Worm (Caenorhabditis elegans) whole organism, young adult: ENCODE results near the gene pgl-2.

Experiments
- B0035.1 ChIP-seq: sonication (generic microtip); optimal IDR thresholded peaks from 2 replicates; lab custom pipeline; 2016; ENCODE audit warnings: missing genetic modification characterization, mild to moderate bottlenecking, missing compliant biosample characterization, missing genotype, missing genetic modification reagents
- C06A6.2 ChIP-seq: fragments of 200-800 bp; sonication (Bioruptor generic); conservative IDR thresholded peaks from 2 replicates; pipeline ENCODE4 v1.3.6; 2022; ENCODE audit warnings: missing genetic modification characterization, missing compliant biosample characterization
- C17E4.6 ChIP-seq: fragments of 200-800 bp; sonication (Bioruptor generic); IDR thresholded peaks from 2 replicates; pipeline ENCODE4 v1.3.6; 2022; ENCODE audit warnings: missing genetic modification reagents, missing genetic modification characterization, missing compliant biosample characterization
- F33H1.4 ChIP-seq: fragments of 200-800 bp; sonication (Bioruptor generic); IDR thresholded peaks from 2 replicates; pipeline ENCODE4 v1.3.6; 2022; ENCODE audit warnings: missing genetic modification reagents, missing genetic modification characterization, missing compliant biosample characterization
- F37B4.10 ChIP-seq: fragments of 200-800 bp; sonication (Bioruptor generic); IDR thresholded peaks from 2 replicates; pipeline ENCODE4 v1.3.6; 2022; ENCODE audit warnings: missing genetic modification characterization, missing compliant biosample characterization
- F52B5.7 ChIP-seq: sonication (generic microtip); optimal IDR thresholded peaks from 2 replicates; lab custom pipeline; 2016; ENCODE audit warnings: mild to moderate bottlenecking, missing genetic modification characterization, missing compliant biosample characterization
- F55B11.4 ChIP-seq: sonication (generic microtip); optimal IDR thresholded peaks from 2 replicates; lab custom pipeline; 2016; ENCODE audit warnings: missing compliant biosample characterization, missing genetic modification characterization, borderline replicate concordance; ENCODE audit not compliant: insufficient read depth
- K12H6.12 ChIP-seq: fragments of 200-800 bp; sonication (Bioruptor generic); optimal IDR thresholded peaks from 2 replicates; lab custom pipeline; 2018; ENCODE audit warnings: mild to moderate bottlenecking, missing genetic modification characterization, missing compliant biosample characterization
- T07F8.4 ChIP-seq: sonication (generic microtip); optimal IDR thresholded peaks from 2 replicates; lab custom pipeline; 2016; ENCODE audit warnings: mild to moderate bottlenecking, missing genetic modification characterization, moderate library complexity, missing compliant biosample characterization
- Y53G8AR.9 ChIP-seq: fragments of 200-800 bp; sonication (Bioruptor generic); conservative IDR thresholded peaks from 2 replicates; pipeline ENCODE4 v1.3.6; 2022; ENCODE audit warnings: missing genetic modification reagents, missing genetic modification characterization, missing compliant biosample characterization
- Y56A3A.18 ChIP-seq: fragments of 200-800 bp; sonication (Bioruptor generic); IDR thresholded peaks from 2 replicates; pipeline ENCODE4 v1.3.6; 2022; ENCODE audit warnings: missing genetic modification reagents, missing genetic modification characterization, missing compliant biosample characterization
- Y67H2A.10 ChIP-seq: fragments of 200-800 bp; sonication (Bioruptor generic); conservative IDR thresholded peaks from 2 replicates; pipeline ENCODE4 v1.3.6; 2022; ENCODE audit warnings: missing genetic modification reagents, missing genetic modification characterization, missing compliant biosample characterization
- Y79H2A.3 ChIP-seq: fragments of 200-800 bp; sonication (Bioruptor generic); conservative IDR thresholded peaks from 2 replicates; pipeline ENCODE4 v1.3.6; 2022; ENCODE audit warnings: missing genetic modification reagents, missing genetic modification characterization, missing compliant biosample characterization
- Y95B8A.8 ChIP-seq: fragments of 200-800 bp; sonication (Bioruptor generic); IDR thresholded peaks from 2 replicates; pipeline ENCODE4 v1.3.6; 2022; ENCODE audit warnings: missing genetic modification reagents, missing genetic modification characterization, missing compliant biosample characterization
- akir-1 ChIP-seq: fragments of 200-800 bp; sonication (Bioruptor generic); optimal IDR thresholded peaks from 2 replicates; lab custom pipeline; 2018; ENCODE audit warnings: mild to moderate bottlenecking, missing genetic modification characterization, moderate library complexity, missing compliant biosample characterization
- aptf-3 ChIP-seq: fragments of 200-800 bp; sonication (Bioruptor generic); IDR thresholded peaks from 2 replicates; pipeline ENCODE4 v1.3.6; 2022; ENCODE audit warnings: missing genetic modification characterization, missing compliant biosample characterization
- athp-1 ChIP-seq: sonication (generic microtip); optimal IDR thresholded peaks from 2 replicates; lab custom pipeline; 2017; ENCODE audit warnings: mild to moderate bottlenecking, missing genetic modification characterization, missing compliant biosample characterization
- attf-6 ChIP-seq: fragments of 200-800 bp; sonication (Bioruptor generic); IDR thresholded peaks from 2 replicates; pipeline ENCODE4 v1.3.6; 2022; ENCODE audit warnings: missing genetic modification reagents, missing genetic modification characterization, missing compliant biosample characterization
- bed-1 ChIP-seq: fragments of 200-800 bp; sonication (Bioruptor generic); IDR thresholded peaks from 2 replicates; pipeline ENCODE4 v1.3.6; 2022; ENCODE audit warnings: missing genetic modification reagents, missing genetic modification characterization, missing compliant biosample characterization
- ceh-100 ChIP-seq: fragments of 200-800 bp; sonication (Bioruptor generic); IDR thresholded peaks from 2 replicates; pipeline ENCODE4 v1.3.6; 2022; ENCODE audit warnings: missing genetic modification reagents, missing genetic modification characterization, missing compliant biosample characterization
- dox-1 ChIP-seq: fragments of 200-800 bp; sonication (Bioruptor generic); IDR thresholded peaks from 2 replicates; pipeline ENCODE4 v1.3.6; 2022; ENCODE audit warnings: missing genetic modification reagents, missing genetic modification characterization, missing compliant biosample characterization
- egrh-3 ChIP-seq: fragments of 200-800 bp; sonication (Bioruptor generic); IDR thresholded peaks from 2 replicates; pipeline ENCODE4 v1.3.6; 2022; ENCODE audit warnings: missing genetic modification reagents, missing genetic modification characterization, missing compliant biosample characterization
- ets-4 ChIP-seq: fragments of 200-800 bp; sonication (Bioruptor generic); optimal IDR thresholded peaks from 2 replicates; lab custom pipeline; 2018; ENCODE audit warnings: mild to moderate bottlenecking, missing genetic modification characterization, missing compliant biosample characterization
- fkh-3 ChIP-seq: sonication (generic microtip); optimal IDR thresholded peaks from 2 replicates; lab custom pipeline; 2016; ENCODE audit warnings: mild to moderate bottlenecking, missing genetic modification characterization, missing compliant biosample characterization
- him-1 ChIP-seq: sonication (generic microtip); optimal IDR thresholded peaks from 2 replicates; lab custom pipeline; 2016; ENCODE audit warnings: missing genotype, missing genetic modification reagents, missing genetic modification characterization, missing compliant biosample characterization
- hmg-20 ChIP-seq: fragments of 200-800 bp; sonication (Bioruptor generic); IDR thresholded peaks from 2 replicates; pipeline ENCODE4 v1.3.6; 2022; ENCODE audit warnings: missing genetic modification reagents, missing genetic modification characterization, missing compliant biosample characterization
- hsf-1 ChIP-seq: fragments of 200-800 bp; sonication (Bioruptor generic); IDR thresholded peaks from 2 replicates; pipeline ENCODE4 v1.3.6; 2022; ENCODE audit warnings: missing genetic modification reagents, missing genetic modification characterization, missing compliant biosample characterization
- lin-54 ChIP-seq: fragments of 200-800 bp; sonication (Bioruptor generic); optimal IDR thresholded peaks from 2 replicates; lab custom pipeline; 2018; ENCODE audit warnings: mild to moderate bottlenecking, missing genetic modification characterization, missing compliant biosample characterization
- madf-10 ChIP-seq: sonication (generic microtip); optimal IDR thresholded peaks from 2 replicates; lab custom pipeline; 2016; ENCODE audit warnings: mild to moderate bottlenecking, missing genetic modification characterization, missing compliant biosample characterization
- madf-3 ChIP-seq: fragments of 200-800 bp; sonication (Bioruptor generic); IDR thresholded peaks from 2 replicates; pipeline ENCODE4 v1.3.6; 2022; ENCODE audit warnings: missing genetic modification reagents, missing genetic modification characterization, missing compliant biosample characterization
- madf-6 ChIP-seq: fragments of 200-800 bp; sonication (Bioruptor generic); IDR thresholded peaks from 2 replicates; pipeline ENCODE4 v1.3.6; 2022; ENCODE audit warnings: missing genetic modification reagents, missing genetic modification characterization, missing compliant biosample characterization
- mel-28 ChIP-seq: sonication (generic microtip); optimal IDR thresholded peaks from 2 replicates; lab custom pipeline; 2016; ENCODE audit warnings: borderline replicate concordance, mild to moderate bottlenecking, missing genetic modification characterization, missing compliant biosample characterization
- pbrm-1 ChIP-seq: fragments of 200-800 bp; sonication (Bioruptor generic); IDR thresholded peaks from 2 replicates; pipeline ENCODE4 v1.3.6; 2022; ENCODE audit warnings: missing genetic modification reagents, missing genetic modification characterization, missing compliant biosample characterization
- rec-8 ChIP-seq, 2 experiments: sonication (generic microtip); optimal IDR thresholded peaks; 2 replicates each; lab custom pipeline; 2016; ENCODE audit warnings: mild to moderate bottlenecking in 2 of 2, missing genetic modification characterization in 2 of 2, missing genetic modification reagents in 2 of 2, missing genotype in 2 of 2, missing biosample characterization in 1 of 2, missing compliant biosample characterization in 1 of 2, moderate library complexity in 1 of 2
- sea-2 ChIP-seq: fragments of 200-800 bp; sonication (Bioruptor generic); IDR thresholded peaks from 2 replicates; pipeline ENCODE4 v1.3.6; 2022; ENCODE audit warnings: missing genetic modification characterization, missing compliant biosample characterization
- snpc-1.1 ChIP-seq: sonication (generic microtip); optimal IDR thresholded peaks from 2 replicates; lab custom pipeline; 2017; ENCODE audit warnings: missing genetic modification characterization, mild to moderate bottlenecking, missing compliant biosample characterization, antibody characterized with exemption, moderate library complexity, missing genotype, missing genetic modification reagents; ENCODE audit not compliant: insufficient read depth
- snpc-4 ChIP-seq, 5 experiments: fragments of 150-350 bp in 1 of 5; sonication (generic microtip) in 4 of 5; optimal IDR thresholded peaks; 2 replicates each; lab custom pipeline; 2014 to 2018; ENCODE audit warnings: missing genetic modification characterization in 5 of 5, missing biosample characterization in 3 of 5, antibody characterized with exemption in 2 of 5, mild to moderate bottlenecking in 2 of 5, missing compliant biosample characterization in 2 of 5, missing genotype in 2 of 5, moderate library complexity in 2 of 5, missing genetic modification reagents in 1 of 5
- sptf-2 ChIP-seq: fragments of 200-800 bp; sonication (Bioruptor generic); optimal IDR thresholded peaks from 2 replicates; lab custom pipeline; 2018; ENCODE audit warnings: mild to moderate bottlenecking, missing genetic modification characterization, missing compliant biosample characterization
- tbp1 ChIP-seq: fragments of 200-800 bp; sonication (Bioruptor generic); optimal IDR thresholded peaks from 2 replicates; lab custom pipeline; 2018; ENCODE audit warnings: mild to moderate bottlenecking, missing genetic modification characterization, missing compliant biosample characterization
- tbx-9 ChIP-seq: sonication (generic microtip); optimal IDR thresholded peaks from 2 replicates; lab custom pipeline; 2016; ENCODE audit warnings: borderline replicate concordance, missing genetic modification characterization, inconsistent platforms, missing compliant biosample characterization
- unc-130 ChIP-seq: sonication (generic microtip); optimal IDR thresholded peaks from 2 replicates; lab custom pipeline; 2016; ENCODE audit warnings: missing genetic modification reagents, missing genetic modification characterization, missing compliant biosample characterization
- unc-62 ChIP-seq: fragments of 150-350 bp; optimal IDR thresholded peaks from 2 replicates; lab custom pipeline; 2014; ENCODE audit warnings: missing biosample characterization, missing genetic modification reagents, missing genetic modification characterization
- xnd-1 ChIP-seq: sonication (generic microtip); optimal IDR thresholded peaks from 2 replicates; lab custom pipeline; 2016; ENCODE audit warnings: missing genotype, missing genetic modification reagents, missing genetic modification characterization, missing compliant biosample characterization
- zim-3 ChIP-seq: sonication (generic microtip); optimal IDR thresholded peaks from 2 replicates; lab custom pipeline; 2017; ENCODE audit warnings: mild to moderate bottlenecking, missing genetic modification characterization, moderate library complexity, missing compliant biosample characterization
- ztf-26 ChIP-seq: sonication (generic microtip); optimal IDR thresholded peaks from 2 replicates; lab custom pipeline; 2017; ENCODE audit warnings: missing genetic modification characterization, missing compliant biosample characterization
- ztf-3 ChIP-seq: fragments of 200-800 bp; sonication (Bioruptor generic); optimal IDR thresholded peaks from 2 replicates; lab custom pipeline; 2018; ENCODE audit warnings: mild to moderate bottlenecking, missing genetic modification characterization, missing compliant biosample characterization
- ztf-6 ChIP-seq: fragments of 200-800 bp; sonication (Bioruptor generic); IDR thresholded peaks from 2 replicates; pipeline ENCODE4 v1.3.6; 2022; ENCODE audit warnings: missing genetic modification reagents, missing genetic modification characterization, missing compliant biosample characterization

pgl-2 gene

DNA sequence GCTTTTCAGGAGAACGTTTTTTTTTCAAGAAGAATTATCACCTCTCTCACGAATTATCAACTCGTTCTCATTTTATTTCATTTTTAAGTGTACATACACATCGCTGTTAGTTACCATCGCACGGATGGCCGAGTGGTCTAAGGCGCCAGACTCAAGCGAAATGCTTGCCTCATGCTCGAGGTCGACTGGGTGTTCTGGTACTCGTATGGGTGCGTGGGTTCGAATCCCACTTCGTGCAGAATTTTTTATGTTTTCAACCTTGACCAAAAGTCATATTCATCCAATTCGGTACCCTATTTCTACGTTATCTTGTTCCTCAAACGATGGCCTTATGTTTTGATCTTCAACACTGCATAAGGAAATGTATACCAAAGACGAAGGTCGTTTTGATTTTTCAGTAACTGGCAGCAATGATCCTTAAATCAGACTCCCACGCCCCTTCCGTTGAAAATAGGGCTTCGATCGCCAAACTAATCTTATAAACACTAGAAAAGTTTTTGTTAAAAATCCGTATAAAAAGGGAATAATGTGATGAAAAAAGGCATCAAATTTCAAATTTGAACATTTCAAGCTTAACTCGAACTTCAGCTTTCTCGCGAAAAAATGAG is 35.9 kb downstream of the pgl-2 start, which contains the start of gene fip-1 (continued):
- TF ChIP-seq zim-3 (peak; percentile 50), akir-1 (GFP tag; lab: Kevin White, UChicago) (no peak), madf-3 (GFP tag; lab: Robert Waterston, UW) (no peak), egrh-3 (GFP tag; lab: Robert Waterston, UW) (peak; percentile 34; the same call in 1 of the 2 replicates), snpc-4 (GFP tag; optimal IDR thresholded peaks at IDR 0.05; lab: Kevin White, UChicago) (peak; percentile 38), snpc-4 (tag; optimal IDR thresholded peaks at IDR 0.05; lab: Kevin White, UChicago) (peak in 3 of 4 experiments; percentile 27 to 56 (median 42)), sptf-2 (GFP tag; lab: Kevin White, UChicago) (peak; percentile 3), Y53G8AR.9 (GFP tag; lab: Robert Waterston, UW) (no peak), ets-4 (GFP tag; lab: Kevin White, UChicago) (no peak), C17E4.6 (no peak), K12H6.12 (tag; lab: Kevin White, UChicago) (no peak), snpc-1.1 (tag; lab: Kevin White, UChicago) (no peak), hmg-20 (GFP tag; lab: Robert Waterston, UW) (no peak), C06A6.2 (GFP tag; lab: Robert Waterston, UW) (no peak), mel-28 (tag; lab: Kevin White, UChicago) (no peak), ztf-6 (GFP tag; lab: Robert Waterston, UW) (0 out of 2 replicates have a peak, but pooled peaks have one; percentile 11), tbp1 (GFP tag; lab: Kevin White, UChicago) (peak; percentile 96), F33H1.4 (GFP tag; lab: Robert Waterston, UW) (peak; percentile 27; the same call in 1 of the 2 replicates), Y56A3A.18 (GFP tag; lab: Robert Waterston, UW) (peak; percentile 71; the same call in 1 of the 2 replicates), unc-62 (GFP tag; lab: Kevin White, UChicago) (no peak), xnd-1 (no peak), ztf-3 (GFP tag; lab: Kevin White, UChicago) (no peak), F55B11.4 (tag; lab: Kevin White, UChicago) (no peak), ztf-26 (tag; lab: Kevin White, UChicago) (no peak), hsf-1 (GFP tag; lab: Robert Waterston, UW) (no peak), Y95B8A.8 (GFP tag; lab: Robert Waterston, UW) (no peak), attf-6 (GFP tag; lab: Robert Waterston, UW) (peak; percentile 64; the same call in 1 of the 2 replicates), unc-130 (GFP tag; lab: Kevin White, UChicago) (no peak), sea-2 (GFP tag; lab: Robert Waterston, UW) (no peak), aptf-3 (GFP tag; lab: Robert Waterston, UW) (0 out of 2 replicates have a peak, but pooled peaks have one; percentile 70), Y67H2A.10 (GFP tag; lab: Robert Waterston, UW) (no peak), athp-1 (tag; lab: Kevin White, UChicago) (peak; percentile 79), ceh-100 (no peak), madf-6 (GFP tag; lab: Robert Waterston, UW) (peak; percentile 68; the same call in 1 of the 2 replicates), fkh-3 (tag; lab: Kevin White, UChicago) (no peak), Y79H2A.3 (GFP tag; lab: Robert Waterston, UW) (no peak), madf-10 (tag; lab: Kevin White, UChicago) (peak; percentile 57), rec-8 (tag; optimal IDR thresholded peaks at IDR 0.05; lab: Kevin White, UChicago) (peak; percentile 47 to 79), tbx-9 (no peak), lin-54 (GFP tag; lab: Kevin White, UChicago) (peak; percentile 60), dox-1 (GFP tag; lab: Robert Waterston, UW) (no peak; the same call in 1 of the 2 replicates), bed-1 (0 out of 2 replicates have a peak, but pooled peaks have one; percentile 71), F52B5.7 (no peak), B0035.1 (no peak), pbrm-1 (GFP tag; lab: Robert Waterston, UW) (peak; percentile 66), him-1 (tag; lab: Kevin White, UChicago) (peak; percentile 77), F37B4.10 (GFP tag; lab: Robert Waterston, UW) (no peak), T07F8.4 (tag; lab: Kevin White, UChicago) (peak; percentile 32)
